Fruit fly (Drosophila melanogaster) whole organism, embryonic: ENCODE measurements around the gene Zip89B.
A peak's percentile ranks its signal among the peaks of the same experiment; 100 is the strongest.

Experiments
- Antp ChIP-seq: fragments of 200-800 bp; sonication (Bioruptor generic); optimal IDR thresholded peaks from 3 replicates; lab custom pipeline; 2016; ENCODE audit warnings: missing biosample characterization, missing genetic modification characterization
- Blimp-1 ChIP-seq: fragments of 200-800 bp; sonication (Bioruptor generic); optimal IDR thresholded peaks from 3 replicates; lab custom pipeline; 2018; ENCODE audit warnings: missing biosample characterization, missing genetic modification characterization, mild to moderate bottlenecking, moderate library complexity, missing genetic modification reagents
- CG12071 ChIP-seq: fragments of 200-800 bp; sonication (Bioruptor generic); optimal IDR thresholded peaks from 3 replicates; lab custom pipeline; 2018; ENCODE audit warnings: missing biosample characterization, mild to moderate bottlenecking, missing genetic modification characterization
- CG13775 ChIP-seq: fragments of 200-800 bp; sonication (Bioruptor generic); optimal IDR thresholded peaks from 3 replicates; lab custom pipeline; 2017; ENCODE audit warnings: missing biosample characterization, mild to moderate bottlenecking, missing genetic modification characterization
- CG13894 ChIP-seq: fragments of 200-800 bp; sonication (Bioruptor generic); optimal IDR thresholded peaks from 3 replicates; lab custom pipeline; 2018; ENCODE audit warnings: missing biosample characterization, mild to moderate bottlenecking, missing genetic modification characterization, moderate library complexity
- CG14710 ChIP-seq: fragments of 200-800 bp; sonication (Bioruptor generic); optimal IDR thresholded peaks from 3 replicates; lab custom pipeline; 2019; ENCODE audit warnings: missing biosample characterization, mild to moderate bottlenecking, missing genetic modification characterization, moderate library complexity
- CG15601 ChIP-seq: fragments of 200-800 bp; sonication (Bioruptor generic); optimal IDR thresholded peaks from 3 replicates; lab custom pipeline; 2019; ENCODE audit warnings: missing biosample characterization, mild to moderate bottlenecking, missing genetic modification characterization, moderate library complexity
- CG1832 ChIP-seq: fragments of 200-800 bp; sonication (Bioruptor generic); optimal IDR thresholded peaks from 2 replicates; lab custom pipeline; 2017; ENCODE audit warnings: missing biosample characterization, mild to moderate bottlenecking, missing genetic modification characterization, inconsistent platforms
- CG18619 ChIP-seq: fragments of 200-800 bp; sonication (Bioruptor generic); optimal IDR thresholded peaks from 3 replicates; lab custom pipeline; 2017; ENCODE audit warnings: missing biosample characterization, mild to moderate bottlenecking, missing genetic modification characterization
- CG2199 ChIP-seq: fragments of 200-800 bp; sonication (Bioruptor generic); IDR thresholded peaks from 3 replicates; pipeline ENCODE4 v1.3.6; 2022; ENCODE audit warnings: missing biosample characterization, missing genetic modification characterization
- CG2889 ChIP-seq: fragments of 200-800 bp; sonication (Bioruptor generic); IDR thresholded peaks from 3 replicates; pipeline ENCODE4 v1.3.6; 2022; ENCODE audit warnings: missing biosample characterization, missing genetic modification characterization
- CG31365 ChIP-seq: fragments of 200-800 bp; sonication (Bioruptor generic); optimal IDR thresholded peaks from 2 replicates; lab custom pipeline; 2018; ENCODE audit warnings: missing biosample characterization, mild to moderate bottlenecking, missing genetic modification characterization
- CG32767 ChIP-seq: fragments of 200-800 bp; sonication (Bioruptor generic); IDR thresholded peaks from 2 replicates; pipeline ENCODE4 v1.3.6; 2022; ENCODE audit warnings: missing biosample characterization, missing genetic modification characterization
- CG6175 ChIP-seq: fragments of 200-800 bp; sonication (Bioruptor generic); IDR thresholded peaks from 3 replicates; pipeline ENCODE4 v1.3.6; 2022; ENCODE audit warnings: missing biosample characterization, missing genetic modification characterization
- CG7839 ChIP-seq: fragments of 200-800 bp; sonication (Bioruptor generic); optimal IDR thresholded peaks from 3 replicates; lab custom pipeline; 2018; ENCODE audit warnings: missing biosample characterization, mild to moderate bottlenecking, missing genetic modification characterization, moderate library complexity
- CG7928 ChIP-seq: fragments of 200-800 bp; sonication (Bioruptor generic); optimal IDR thresholded peaks from 2 replicates; lab custom pipeline; 2017; ENCODE audit warnings: missing biosample characterization, mild to moderate bottlenecking, missing genetic modification characterization
- CG8924 ChIP-seq: fragments of 200-800 bp; optimal IDR thresholded peaks from 3 replicates; lab custom pipeline; 2019; ENCODE audit warnings: missing biosample characterization, mild to moderate bottlenecking, missing genetic modification characterization, moderate library complexity
- CkIIα-i1 ChIP-seq: fragments of 200-800 bp; sonication (Bioruptor generic); IDR thresholded peaks from 2 replicates; pipeline ENCODE4 v1.3.6; 2022; ENCODE audit warnings: missing biosample characterization, missing genetic modification characterization
- D ChIP-seq, 2 experiments: fragments of 200-800 bp in 1 of 2; fragments of >200 bp in 1 of 2; sonication (Bioruptor generic) in 1 of 2; optimal IDR thresholded peaks; 2 replicates in 1 of 2; 3 replicates in 1 of 2; lab custom pipeline; 2017; ENCODE audit warnings: mild to moderate bottlenecking in 1 of 2, missing biosample characterization in 1 of 2, missing genetic modification characterization in 1 of 2, missing genetic modification reagents in 1 of 2
- Drgx ChIP-seq: fragments of 200-800 bp; sonication (Bioruptor generic); IDR thresholded peaks from 2 replicates; pipeline ENCODE4 v1.3.6; 2022; ENCODE audit warnings: missing biosample characterization, missing genetic modification characterization
- Hr78 ChIP-seq, 2 experiments: fragments of 200-800 bp in 1 of 2; fragments of >200 bp in 1 of 2; sonication (Bioruptor generic) in 1 of 2; optimal IDR thresholded peaks; 2 replicates each; lab custom pipeline; 2017 to 2019; ENCODE audit warnings: missing biosample characterization in 2 of 2, missing genetic modification characterization in 2 of 2, mild to moderate bottlenecking in 1 of 2, moderate library complexity in 1 of 2
- NC2β ChIP-seq: fragments of 200-800 bp; sonication (Bioruptor generic); optimal IDR thresholded peaks from 2 replicates; lab custom pipeline; 2016; ENCODE audit warnings: missing biosample characterization, missing genetic modification characterization
- Neu2 ChIP-seq: fragments of 200-800 bp; sonication (Bioruptor generic); optimal IDR thresholded peaks from 3 replicates; lab custom pipeline; 2016; ENCODE audit warnings: missing biosample characterization, missing genetic modification characterization, borderline replicate concordance
- Side ChIP-seq: fragments of 200-800 bp; sonication (Bioruptor generic); optimal IDR thresholded peaks from 2 replicates; lab custom pipeline; 2016; ENCODE audit warnings: missing biosample characterization, missing genetic modification characterization
- abd-A ChIP-seq: fragments of 200-800 bp; sonication (Bioruptor generic); optimal IDR thresholded peaks from 3 replicates; lab custom pipeline; 2019; ENCODE audit warnings: missing biosample characterization, mild to moderate bottlenecking, missing genetic modification characterization, moderate library complexity
- ac ChIP-seq: fragments of 200-800 bp; sonication (Bioruptor generic); optimal IDR thresholded peaks from 3 replicates; lab custom pipeline; 2017; ENCODE audit warnings: missing biosample characterization, mild to moderate bottlenecking, missing genetic modification characterization
- az2 ChIP-seq: fragments of 200-800 bp; sonication (Bioruptor generic); optimal IDR thresholded peaks from 3 replicates; lab custom pipeline; 2016; ENCODE audit warnings: missing biosample characterization, missing genetic modification characterization
- bab2 ChIP-seq: fragments of 200-800 bp; sonication (Bioruptor generic); optimal IDR thresholded peaks from 2 replicates; lab custom pipeline; 2016; ENCODE audit warnings: missing biosample characterization, missing genetic modification characterization
- bcd ChIP-seq: fragments of 200-800 bp; sonication (Bioruptor generic); optimal IDR thresholded peaks from 2 replicates; lab custom pipeline; 2017; ENCODE audit warnings: missing biosample characterization, mild to moderate bottlenecking, missing genetic modification characterization
- cg ChIP-seq: fragments of 200-800 bp; sonication (Bioruptor generic); optimal IDR thresholded peaks from 3 replicates; lab custom pipeline; 2019; ENCODE audit warnings: missing biosample characterization, mild to moderate bottlenecking, missing genetic modification characterization, moderate library complexity
- ci ChIP-seq: fragments of 200-800 bp; sonication (Bioruptor generic); IDR thresholded peaks from 3 replicates; pipeline ENCODE4 v1.3.6; 2022; ENCODE audit warnings: missing biosample characterization, missing genetic modification characterization
- da ChIP-seq: fragments of 200-800 bp; sonication (Bioruptor generic); optimal IDR thresholded peaks from 2 replicates; lab custom pipeline; 2016; ENCODE audit warnings: missing biosample characterization, missing genetic modification characterization
- dati ChIP-seq: fragments of 200-800 bp; sonication (Bioruptor generic); IDR thresholded peaks from 2 replicates; pipeline ENCODE4 v1.3.6; 2022; ENCODE audit warnings: missing biosample characterization, missing genetic modification characterization
- eyg ChIP-seq: fragments of 200-800 bp; sonication (Bioruptor generic); optimal IDR thresholded peaks from 3 replicates; lab custom pipeline; 2016; ENCODE audit warnings: missing biosample characterization, missing genetic modification characterization
- fu2 ChIP-seq: fragments of 200-800 bp; sonication (Bioruptor generic); optimal IDR thresholded peaks from 2 replicates; lab custom pipeline; 2016; ENCODE audit warnings: missing biosample characterization, missing genetic modification characterization
- gro ChIP-seq: fragments of 200-800 bp; sonication (Bioruptor generic); optimal IDR thresholded peaks from 2 replicates; lab custom pipeline; 2016; ENCODE audit warnings: missing biosample characterization, missing genetic modification characterization
- ken ChIP-seq: fragments of 200-800 bp; sonication (Bioruptor generic); IDR thresholded peaks from 3 replicates; pipeline ENCODE4 v1.3.6; 2022; ENCODE audit warnings: missing biosample characterization, missing genetic modification characterization
- lilli ChIP-seq: fragments of 200-800 bp; sonication (Bioruptor generic); optimal IDR thresholded peaks from 3 replicates; lab custom pipeline; 2016; ENCODE audit warnings: missing biosample characterization, missing genetic modification characterization
- lov ChIP-seq, 2 experiments: fragments of 200-800 bp in 1 of 2; fragments of >200 bp in 1 of 2; sonication (Bioruptor generic) in 1 of 2; IDR thresholded peaks in 1 of 2; optimal IDR thresholded peaks in 1 of 2; 2 replicates in 1 of 2; 3 replicates in 1 of 2; pipeline versions ENCODE4 v1.3.6 to Lab custom; 2017 to 2022; ENCODE audit warnings: missing biosample characterization in 1 of 2, missing genetic modification characterization in 1 of 2
- mirr ChIP-seq: fragments of 200-800 bp; sonication (Bioruptor generic); optimal IDR thresholded peaks from 3 replicates; lab custom pipeline; 2018; ENCODE audit warnings: missing biosample characterization, mild to moderate bottlenecking, missing genetic modification characterization
- pb ChIP-seq: fragments of 200-800 bp; sonication (Bioruptor generic); optimal IDR thresholded peaks from 3 replicates; lab custom pipeline; 2016; ENCODE audit warnings: missing biosample characterization, missing genetic modification characterization
- phol ChIP-seq: fragments of 200-800 bp; sonication (Bioruptor generic); optimal IDR thresholded peaks from 3 replicates; lab custom pipeline; 2018; ENCODE audit warnings: missing biosample characterization, mild to moderate bottlenecking, missing genetic modification characterization, moderate library complexity
- salm ChIP-seq: fragments of 200-800 bp; sonication (Bioruptor generic); optimal IDR thresholded peaks from 2 replicates; lab custom pipeline; 2018; ENCODE audit warnings: missing biosample characterization, mild to moderate bottlenecking, missing genetic modification characterization
- sd ChIP-seq: fragments of 200-800 bp; sonication (Bioruptor generic); optimal IDR thresholded peaks from 3 replicates; lab custom pipeline; 2018; ENCODE audit warnings: missing biosample characterization, mild to moderate bottlenecking, missing genetic modification characterization, moderate library complexity
- sr ChIP-seq: fragments of 200-800 bp; sonication (Bioruptor generic); IDR thresholded peaks from 3 replicates; pipeline ENCODE4 v1.3.6; 2022; ENCODE audit warnings: missing biosample characterization, missing genetic modification characterization
- tin ChIP-seq: fragments of 200-800 bp; sonication (Bioruptor generic); optimal IDR thresholded peaks from 3 replicates; lab custom pipeline; 2016; ENCODE audit warnings: missing biosample characterization, missing genetic modification characterization
- trem ChIP-seq: fragments of 200-800 bp; optimal IDR thresholded peaks from 3 replicates; lab custom pipeline; 2019; ENCODE audit warnings: missing biosample characterization, mild to moderate bottlenecking, missing genetic modification characterization, moderate library complexity
- z ChIP-seq: fragments of 200-800 bp; sonication (Bioruptor generic); IDR thresholded peaks from 3 replicates; pipeline ENCODE4 v1.3.6; 2022; ENCODE audit warnings: missing biosample characterization, missing genetic modification characterization
- zen2 ChIP-seq: fragments of 200-800 bp; sonication (Bioruptor generic); IDR thresholded peaks from 3 replicates; pipeline ENCODE4 v1.3.6; 2022; ENCODE audit warnings: missing biosample characterization, missing genetic modification characterization; ENCODE audit not compliant: partially characterized antibody
- zf30C ChIP-seq: fragments of 200-800 bp; sonication (Bioruptor generic); optimal IDR thresholded peaks from 3 replicates; lab custom pipeline; 2018; ENCODE audit warnings: missing biosample characterization, mild to moderate bottlenecking, missing genetic modification characterization

Gene Zip89B

DNA sequence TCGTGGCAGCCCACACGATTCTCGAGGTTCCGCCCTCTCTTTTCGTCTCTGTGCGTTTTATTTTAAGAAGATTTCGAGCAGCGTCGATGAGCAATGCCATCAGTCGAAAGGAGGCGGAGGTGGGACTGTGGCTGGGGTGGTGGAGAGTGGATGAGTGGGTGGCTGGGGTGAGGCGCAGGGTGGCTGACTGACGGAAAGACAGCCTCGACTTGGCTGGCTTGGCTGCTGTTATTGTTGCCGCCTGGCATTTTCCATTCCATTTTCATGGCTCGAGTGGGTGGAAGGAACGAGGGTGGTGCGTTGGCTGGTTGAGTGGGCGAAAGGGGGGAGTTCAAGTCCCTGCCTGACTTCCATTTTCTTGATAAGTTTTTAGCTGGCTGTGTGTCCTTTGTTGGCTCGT is 49.4 kb upstream of the Zip89B start (continued):
- TF ChIP-seq D (optimal IDR thresholded peaks at IDR 0.05; lab: Kevin White, UChicago): no peak
- TF ChIP-seq D (GFP tag; optimal IDR thresholded peaks at IDR 0.05; lab: Kevin White, UChicago): no peak
- TF ChIP-seq da (GFP tag; lab: Kevin White, UChicago): no peak
- no peak for TF ChIP-seq Antp (GFP tag; lab: Kevin White, UChicago)
- no peak for TF ChIP-seq Neu2 (GFP tag; lab: Kevin White, UChicago)
- TF ChIP-seq lov (optimal IDR thresholded peaks at IDR 0.05; lab: Kevin White, UChicago): no peak
- TF ChIP-seq lov (GFP tag; IDR thresholded peaks at IDR 0.05; lab: Robert Waterston, UW): no peak
- no peak; the same call in 2 of the 3 replicates for TF ChIP-seq z (GFP tag; lab: Robert Waterston, UW)
- TF ChIP-seq trem (tag; lab: Kevin White, UChicago): no peak
- 0 out of 2 replicates have a peak, but pooled peaks have one; percentile 13 for TF ChIP-seq Drgx (GFP tag; lab: Robert Waterston, UW)
- TF ChIP-seq abd-A: peak; percentile 79
- no peak for TF ChIP-seq CG12071 (GFP tag; lab: Kevin White, UChicago)
- no peak for TF ChIP-seq bcd (GFP tag; lab: Kevin White, UChicago)
- TF ChIP-seq ken (GFP tag; lab: Robert Waterston, UW): no peak
- TF ChIP-seq cg (GFP tag; lab: Kevin White, UChicago): no peak
- no peak for TF ChIP-seq fu2 (GFP tag; lab: Kevin White, UChicago)
- no peak for TF ChIP-seq CG32767 (GFP tag; lab: Robert Waterston, UW)
- TF ChIP-seq zf30C: no peak
- no peak for TF ChIP-seq CG8924
- no peak for TF ChIP-seq CG7928 (GFP tag; lab: Kevin White, UChicago)
- TF ChIP-seq gro: no peak
- TF ChIP-seq CG13894 (tag; lab: Kevin White, UChicago): peak; percentile 76
- TF ChIP-seq lilli (GFP tag; lab: Kevin White, UChicago): no peak
- TF ChIP-seq ac (GFP tag; lab: Kevin White, UChicago): no peak
- TF ChIP-seq mirr: peak; percentile 18
- no peak for TF ChIP-seq CG2889 (GFP tag; lab: Robert Waterston, UW)
- peak; percentile 42 for TF ChIP-seq sd (tag; lab: Kevin White, UChicago)
- TF ChIP-seq NC2β (GFP tag; lab: Kevin White, UChicago): no peak
- no peak for TF ChIP-seq Side (GFP tag; lab: Kevin White, UChicago)
- TF ChIP-seq dati: no peak
- no peak for TF ChIP-seq CG15601 (tag; lab: Kevin White, UChicago)
- no peak for TF ChIP-seq salm (tag; lab: Kevin White, UChicago)
- no peak for TF ChIP-seq CG1832 (GFP tag; lab: Kevin White, UChicago)
- TF ChIP-seq az2: no peak
- no peak for TF ChIP-seq pb
- TF ChIP-seq CkIIα-i1 (GFP tag; lab: Robert Waterston, UW): no peak
- no peak for TF ChIP-seq CG18619
- TF ChIP-seq CG14710: no peak
- 0 out of 3 replicates have a peak, but pooled peaks have one; percentile 54 for TF ChIP-seq CG6175 (GFP tag; lab: Robert Waterston, UW)
- peak; percentile 97 for TF ChIP-seq sr (GFP tag; lab: Robert Waterston, UW)
- TF ChIP-seq CG2199 (GFP tag; lab: Robert Waterston, UW): 0 out of 3 replicates have a peak, but pooled peaks have one; percentile 18
- no peak for TF ChIP-seq Hr78 (GFP tag; optimal IDR thresholded peaks at IDR 0.05; lab: Kevin White, UChicago)
- peak; percentile 2 for TF ChIP-seq CG31365 (tag; lab: Kevin White, UChicago)
- no peak for TF ChIP-seq bab2
- no peak for TF ChIP-seq phol (tag; lab: Kevin White, UChicago)
- TF ChIP-seq CG7839 (tag; lab: Kevin White, UChicago): no peak
- TF ChIP-seq tin (GFP tag; lab: Kevin White, UChicago): no peak
- TF ChIP-seq ci (GFP tag; lab: Robert Waterston, UW): 0 out of 3 replicates have a peak, but pooled peaks have one; percentile 39
- TF ChIP-seq zen2 (GFP tag; lab: Robert Waterston, UW): no peak
- TF ChIP-seq Blimp-1: no peak
- TF ChIP-seq CG13775 (GFP tag; lab: Kevin White, UChicago): no peak
- TF ChIP-seq eyg (GFP tag; lab: Kevin White, UChicago): no peak
